Worm (Caenorhabditis elegans) whole organism, L4 larva: ENCODE data around the gene F26A10.2.
A peak's percentile ranks its signal among the peaks of the same experiment; 100 is the strongest.
"Not testable (repeated sequence)": the region's sequence is repeated elsewhere in the genome, so short reads cannot be mapped to it uniquely, and the experiment has no call there.

Experiments used
- D1046.2 ChIP-seq: fragments of 200-800 bp; sonication (Bioruptor generic); IDR thresholded peaks from 2 replicates; pipeline ENCODE4 v1.3.6; 2022; ENCODE audit warnings: missing genetic modification characterization, missing compliant biosample characterization
- F10B5.3 ChIP-seq: sonication (generic microtip); optimal IDR thresholded peaks from 2 replicates; lab custom pipeline; 2016; ENCODE audit warnings: mild to moderate bottlenecking, missing genetic modification characterization, missing compliant biosample characterization
- aha-1 ChIP-seq: fragments of 150-350 bp; peaks from one replicate; lab custom pipeline; 2014; ENCODE audit warnings: missing biosample characterization, missing genetic modification characterization
- arid-1 ChIP-seq: fragments of 200-800 bp; sonication (Bioruptor generic); conservative IDR thresholded peaks from 2 replicates; pipeline ENCODE4 v1.3.6; 2022; ENCODE audit warnings: missing genetic modification reagents, missing genetic modification characterization, missing compliant biosample characterization
- attf-4 ChIP-seq: sonication (generic microtip); optimal IDR thresholded peaks from 3 replicates; lab custom pipeline; 2017; ENCODE audit warnings: missing biosample characterization, missing genetic modification characterization
- ceh-20 ChIP-seq: fragments of 200-800 bp; sonication (Bioruptor generic); IDR thresholded peaks from 2 replicates; pipeline ENCODE4 v1.3.6; 2022; ENCODE audit warnings: missing genetic modification reagents, missing genetic modification characterization, missing compliant biosample characterization
- ceh-32 ChIP-seq: sonication (generic microtip); optimal IDR thresholded peaks from 2 replicates; lab custom pipeline; 2016; ENCODE audit warnings: mild to moderate bottlenecking, missing genetic modification characterization, missing compliant biosample characterization; ENCODE audit not compliant: poor library complexity
- ceh-44 ChIP-seq: fragments of 200-800 bp; sonication (Bioruptor generic); IDR thresholded peaks from 2 replicates; pipeline ENCODE4 v1.3.6; 2022; ENCODE audit warnings: missing genetic modification reagents, missing genetic modification characterization, missing compliant biosample characterization
- cey-2 ChIP-seq: sonication (generic microtip); optimal IDR thresholded peaks from 3 replicates; lab custom pipeline; 2017; ENCODE audit warnings: missing genetic modification characterization, mild to moderate bottlenecking, missing compliant biosample characterization, antibody characterized with exemption, borderline replicate concordance; ENCODE audit not compliant: insufficient read depth
- daf-16 ChIP-seq, 3 experiments: sonication (generic microtip); optimal IDR thresholded peaks; 2 replicates each; lab custom pipeline; 2016 to 2017; ENCODE audit warnings: missing genetic modification characterization in 3 of 3, missing genetic modification reagents in 3 of 3, mild to moderate bottlenecking in 2 of 3, missing compliant biosample characterization in 2 of 3, missing biosample characterization in 1 of 3, moderate library complexity in 1 of 3
- daf-19 ChIP-seq: fragments of 200-800 bp; sonication (Bioruptor generic); conservative IDR thresholded peaks from 2 replicates; pipeline ENCODE4 v1.3.6; 2022; ENCODE audit warnings: missing genetic modification characterization, missing compliant biosample characterization
- dpl-1 ChIP-seq: fragments of 150-350 bp; optimal IDR thresholded peaks from 2 replicates; lab custom pipeline; 2014; ENCODE audit warnings: missing biosample characterization, missing genetic modification reagents, missing genetic modification characterization
- dve-1 ChIP-seq: sonication (generic microtip); optimal IDR thresholded peaks from 2 replicates; lab custom pipeline; 2017; ENCODE audit warnings: antibody characterized with exemption, mild to moderate bottlenecking, missing genetic modification characterization, missing compliant biosample characterization; ENCODE audit not compliant: insufficient read depth
- fkh-10 ChIP-seq: fragments of 150-350 bp; optimal IDR thresholded peaks from 2 replicates; lab custom pipeline; 2014; ENCODE audit warnings: missing biosample characterization, missing genetic modification reagents, missing genetic modification characterization
- hlh-11 ChIP-seq: fragments of 200-800 bp; sonication (Bioruptor generic); optimal IDR thresholded peaks from 2 replicates; lab custom pipeline; 2018; ENCODE audit warnings: mild to moderate bottlenecking, missing genetic modification characterization, missing compliant biosample characterization
- hlh-30 ChIP-seq: sonication (generic microtip); optimal IDR thresholded peaks from 2 replicates; lab custom pipeline; 2017; ENCODE audit warnings: antibody characterized with exemption, mild to moderate bottlenecking, missing genetic modification characterization, missing compliant biosample characterization; ENCODE audit not compliant: insufficient read depth
- lin-1 ChIP-seq: fragments of 200-800 bp; sonication (Bioruptor generic); IDR thresholded peaks from 2 replicates; pipeline ENCODE4 v1.3.6; 2022; ENCODE audit warnings: missing genetic modification reagents, missing genetic modification characterization, missing compliant biosample characterization
- lin-13 ChIP-seq: fragments of 150-350 bp; optimal IDR thresholded peaks from 2 replicates; lab custom pipeline; 2014; ENCODE audit warnings: missing biosample characterization, missing genetic modification reagents, missing genetic modification characterization
- lin-38 ChIP-seq: fragments of 200-800 bp; sonication (Bioruptor generic); IDR thresholded peaks from 2 replicates; pipeline ENCODE4 v1.3.6; 2022; ENCODE audit warnings: missing genetic modification reagents, missing genetic modification characterization, missing compliant biosample characterization
- lsy-2 ChIP-seq, 2 experiments: fragments of 150-350 bp in 1 of 2; sonication (generic microtip) in 1 of 2; optimal IDR thresholded peaks; 2 replicates each; lab custom pipeline; 2014 to 2017; ENCODE audit warnings: missing biosample characterization in 2 of 2, missing genetic modification characterization in 2 of 2
- mes-2 ChIP-seq: sonication (generic microtip); optimal IDR thresholded peaks from 2 replicates; lab custom pipeline; 2016; ENCODE audit warnings: missing genotype, mild to moderate bottlenecking, missing genetic modification characterization, missing compliant biosample characterization; ENCODE audit not compliant: poor library complexity, severe bottlenecking
- mxl-3 ChIP-seq: fragments of 200-800 bp; sonication (Bioruptor generic); optimal IDR thresholded peaks from 2 replicates; lab custom pipeline; 2018; ENCODE audit warnings: mild to moderate bottlenecking, missing genetic modification characterization, missing compliant biosample characterization
- nhr-102 ChIP-seq: sonication (generic microtip); optimal IDR thresholded peaks from 2 replicates; lab custom pipeline; 2016; ENCODE audit warnings: mild to moderate bottlenecking, missing genetic modification characterization, moderate library complexity, missing compliant biosample characterization
- nhr-28 ChIP-seq: fragments of 150-350 bp; optimal IDR thresholded peaks from 2 replicates; lab custom pipeline; 2014; ENCODE audit warnings: missing biosample characterization, missing genetic modification characterization
- nhr-42 ChIP-seq: fragments of 200-800 bp; sonication (Bioruptor generic); IDR thresholded peaks from 2 replicates; pipeline ENCODE4 v1.3.6; 2022; ENCODE audit warnings: missing genetic modification characterization, missing compliant biosample characterization
- nhr-76 ChIP-seq: fragments of 150-350 bp; optimal IDR thresholded peaks from 2 replicates; lab custom pipeline; 2014; ENCODE audit warnings: missing biosample characterization, missing genetic modification characterization
- pha-4 ChIP-seq, 2 experiments: fragments of 150-350 bp in 1 of 2; fragments of 200-800 bp in 1 of 2; sonication (Bioruptor generic) in 1 of 2; IDR thresholded peaks in 1 of 2; optimal IDR thresholded peaks in 1 of 2; 2 replicates each; pipeline versions ENCODE4 v1.3.6 to Lab custom; 2014 to 2022; ENCODE audit warnings: missing genetic modification characterization in 2 of 2, missing genetic modification reagents in 2 of 2, missing biosample characterization in 1 of 2, missing compliant biosample characterization in 1 of 2
- pqm-1 ChIP-seq: sonication (generic microtip); optimal IDR thresholded peaks from 2 replicates; lab custom pipeline; 2017; ENCODE audit warnings: missing biosample characterization, missing genetic modification characterization
- sdz-12 ChIP-seq: fragments of 200-800 bp; sonication (Bioruptor generic); optimal IDR thresholded peaks from 2 replicates; lab custom pipeline; 2018; ENCODE audit warnings: mild to moderate bottlenecking, missing genetic modification characterization, missing compliant biosample characterization
- spr-3 ChIP-seq: fragments of 200-800 bp; sonication (Bioruptor generic); optimal IDR thresholded peaks from 2 replicates; lab custom pipeline; 2018; ENCODE audit warnings: mild to moderate bottlenecking, missing genetic modification characterization, missing compliant biosample characterization
- unc-130 ChIP-seq: sonication (generic microtip); optimal IDR thresholded peaks from 2 replicates; lab custom pipeline; 2016; ENCODE audit warnings: missing genetic modification reagents, missing genetic modification characterization, missing compliant biosample characterization
- unc-39 ChIP-seq: sonication (generic microtip); optimal IDR thresholded peaks from 2 replicates; lab custom pipeline; 2017; ENCODE audit warnings: missing biosample characterization, missing genetic modification characterization
- unc-62 ChIP-seq, 3 experiments: fragments of 150-350 bp in 1 of 3; sonication (generic microtip); optimal IDR thresholded peaks in 2 of 3; peaks in 1 of 3; 1 replicate in 1 of 3; 2 replicates in 2 of 3; lab custom pipeline; 2014 to 2017; ENCODE audit warnings: missing biosample characterization in 3 of 3, missing genetic modification characterization in 3 of 3, missing genetic modification reagents in 3 of 3, missing genotype in 1 of 3
- zip-2 ChIP-seq: fragments of 150-350 bp; optimal IDR thresholded peaks from 2 replicates; lab custom pipeline; 2014; ENCODE audit warnings: missing biosample characterization, missing genetic modification characterization

Gene F26A10.2

ce11 chrX:7670655-7671054, 25.4 kb upstream of the F26A10.2 start, which contains the start of gene F27D9.7:
Gene F27D9.7, minus strand, starts transcription at chrX:7670755.
- TF ChIP-seq arid-1 (GFP tag; lab: Robert Waterston, UW): no peak
- TF ChIP-seq aha-1 (tag; lab: Kevin White, UChicago): peak; percentile 49

ce11 chrX:7667394-7668089, 22.3 kb upstream of the F26A10.2 start, which contains the start of gene F27D9.13:
Gene F27D9.13, minus strand, starts transcription at chrX:7667444.
- TF ChIP-seq pqm-1 (peak; percentile 3), nhr-28 (tag; lab: Kevin White, UChicago) (peak; percentile 21), hlh-11 (tag; lab: Kevin White, UChicago) (peak; percentile 12), spr-3 (GFP tag; lab: Kevin White, UChicago) (no peak), dve-1 (tag; lab: Kevin White, UChicago) (peak; percentile 17)

ce11 chrX:7665401-7665800, 20.2 kb upstream of the F26A10.2 start:
- TF ChIP-seq unc-62 (GFP tag; optimal IDR thresholded peaks at IDR 0.05 in 1 of 2; lab: Kevin White, UChicago) (peak in 1 of 2 experiments; percentile 35), unc-62 (tag; optimal IDR thresholded peaks at IDR 0.05; lab: Kevin White, UChicago) (no peak), D1046.2 (GFP tag; lab: Robert Waterston, UW) (no peak)

- TF ChIP-seq daf-19; fkh-10 (GFP tag; lab: Kevin White, UChicago); ceh-32 (tag; lab: Kevin White, UChicago): not testable (repeated sequence)
These were observed 19.6 kb upstream of the F26A10.2 start, which contains the start of gene dhs-29 for ce11 chrX:7664819-7665218. Gene dhs-29, minus strand, starts transcription at chrX:7664919.

ce11 chrX:7664419-7664818, 19.2 kb upstream of the F26A10.2 start:
- TF ChIP-seq nhr-102 (tag; lab: Kevin White, UChicago): no peak
- TF ChIP-seq aha-1 (tag; lab: Kevin White, UChicago): no peak
- TF ChIP-seq sdz-12 (GFP tag; lab: Kevin White, UChicago): no peak
- no peak for TF ChIP-seq unc-130 (GFP tag; lab: Kevin White, UChicago)
- no peak for TF ChIP-seq F10B5.3 (tag; lab: Kevin White, UChicago)
- peak in 1 of 2 experiments; percentile 53 for TF ChIP-seq unc-62 (GFP tag; optimal IDR thresholded peaks at IDR 0.05 in 1 of 2; lab: Kevin White, UChicago)
- no peak for TF ChIP-seq unc-62 (tag; optimal IDR thresholded peaks at IDR 0.05; lab: Kevin White, UChicago)
- TF ChIP-seq, all 104 proteins: peak for 1

ce11 chrX:7662532-7662931, 17.3 kb upstream of the F26A10.2 start:
- peak in 1 of 2 experiments; percentile 1 for TF ChIP-seq lsy-2 (tag; optimal IDR thresholded peaks at IDR 0.05; lab: Kevin White, UChicago)
- no peak for TF ChIP-seq lin-1 (GFP tag; lab: Robert Waterston, UW)
- TF ChIP-seq, all 104 proteins: peak for 1

ce11 chrX:7661628-7662027, 16.4 kb upstream of the F26A10.2 start:
- peak; percentile 72 for TF ChIP-seq mes-2 (tag; lab: Kevin White, UChicago)
- peak; percentile 2 for TF ChIP-seq dpl-1 (GFP tag; lab: Kevin White, UChicago)
- no peak for TF ChIP-seq unc-39 (tag; lab: Kevin White, UChicago)
- peak; percentile 72 for TF ChIP-seq lin-38 (GFP tag; lab: Robert Waterston, UW)
- TF ChIP-seq nhr-42 (GFP tag; lab: Robert Waterston, UW): no peak
- no peak for TF ChIP-seq ceh-44 (GFP tag; lab: Robert Waterston, UW)
- no peak for TF ChIP-seq ceh-20 (GFP tag; lab: Robert Waterston, UW)
- no peak for TF ChIP-seq nhr-76 (tag; lab: Kevin White, UChicago)
- peak; percentile 32 for TF ChIP-seq nhr-28 (tag; lab: Kevin White, UChicago)
- peak; percentile 27 for TF ChIP-seq lin-13
- no peak for TF ChIP-seq pha-4 (GFP tag; IDR thresholded peaks at IDR 0.05; lab: Robert Waterston, UW)
- peak; percentile 58 for TF ChIP-seq pha-4 (tag; optimal IDR thresholded peaks at IDR 0.05; lab: Kevin White, UChicago)
- peak; percentile 18 for TF ChIP-seq hlh-30 (tag; lab: Kevin White, UChicago)
- TF ChIP-seq zip-2: no peak
- no peak for TF ChIP-seq daf-19
- no peak for TF ChIP-seq cey-2 (tag; lab: Kevin White, UChicago)
- TF ChIP-seq attf-4 (tag; lab: Kevin White, UChicago): no peak
- TF ChIP-seq dve-1 (tag; lab: Kevin White, UChicago): peak; percentile 75
- TF ChIP-seq mxl-3 (GFP tag; lab: Kevin White, UChicago): peak; percentile 36
- no peak for TF ChIP-seq daf-16 (GFP tag; optimal IDR thresholded peaks at IDR 0.05; lab: Kevin White, UChicago)
- peak; percentile 89 for TF ChIP-seq daf-16 (tag; optimal IDR thresholded peaks at IDR 0.05; lab: Kevin White, UChicago)
